Fruit fly (Drosophila melanogaster) whole organism, embryonic: ENCODE measurements around the gene shd.

ENCODE experiments used
- Ada2b ChIP-seq: fragments of 200-800 bp; sonication (Bioruptor generic); IDR thresholded peaks from 2 replicates; pipeline ENCODE4 v1.3.6; 2022; ENCODE audit warnings: missing biosample characterization, missing genetic modification characterization
- CG10366 ChIP-seq: fragments of 200-800 bp; sonication (Bioruptor generic); IDR thresholded peaks from 2 replicates; pipeline ENCODE4 v1.3.6; 2022; ENCODE audit warnings: missing biosample characterization, missing genetic modification characterization
- CG11085 ChIP-seq: fragments of 200-800 bp; sonication (Bioruptor generic); IDR thresholded peaks from 2 replicates; pipeline ENCODE4 v1.3.6; 2022; ENCODE audit warnings: missing biosample characterization, missing genetic modification characterization
- CG11504 ChIP-seq: fragments of 200-800 bp; sonication (Bioruptor generic); optimal IDR thresholded peaks from 3 replicates; lab custom pipeline; 2019; ENCODE audit warnings: missing biosample characterization, mild to moderate bottlenecking, missing genetic modification characterization, moderate library complexity
- CG12769 ChIP-seq: fragments of 200-800 bp; sonication (Bioruptor generic); optimal IDR thresholded peaks from 2 replicates; lab custom pipeline; 2019; ENCODE audit warnings: missing biosample characterization, mild to moderate bottlenecking, missing genetic modification characterization, moderate library complexity
- CG13123 ChIP-seq: fragments of 200-800 bp; sonication (Bioruptor generic); optimal IDR thresholded peaks from 2 replicates; lab custom pipeline; 2016; ENCODE audit warnings: missing biosample characterization, missing genetic modification characterization
- CG13775 ChIP-seq: fragments of 200-800 bp; sonication (Bioruptor generic); optimal IDR thresholded peaks from 3 replicates; lab custom pipeline; 2017; ENCODE audit warnings: missing biosample characterization, mild to moderate bottlenecking, missing genetic modification characterization
- CG14014 ChIP-seq: fragments of 200-800 bp; sonication (Bioruptor generic); IDR thresholded peaks from 2 replicates; pipeline ENCODE4 v1.3.6; 2022; ENCODE audit warnings: missing biosample characterization, missing genetic modification characterization
- CG15011 ChIP-seq: fragments of 200-800 bp; sonication (Bioruptor generic); optimal IDR thresholded peaks from 3 replicates; lab custom pipeline; 2018; ENCODE audit warnings: missing biosample characterization, mild to moderate bottlenecking, missing genetic modification characterization
- CG16779 ChIP-seq: fragments of 200-800 bp; sonication (Bioruptor generic); IDR thresholded peaks from 2 replicates; pipeline ENCODE4 v1.3.6; 2022; ENCODE audit warnings: missing biosample characterization, missing genetic modification characterization
- CG17359 ChIP-seq: fragments of 200-800 bp; sonication (Bioruptor generic); optimal IDR thresholded peaks from 3 replicates; lab custom pipeline; 2018; ENCODE audit warnings: missing biosample characterization, mild to moderate bottlenecking, missing genetic modification characterization, moderate library complexity
- CG3065 ChIP-seq: fragments of 200-800 bp; sonication (Bioruptor generic); optimal IDR thresholded peaks from 2 replicates; lab custom pipeline; 2016; ENCODE audit warnings: missing biosample characterization, missing genetic modification characterization
- CG3281 ChIP-seq: fragments of 200-800 bp; sonication (Bioruptor generic); optimal IDR thresholded peaks from 3 replicates; lab custom pipeline; 2017; ENCODE audit warnings: missing biosample characterization, mild to moderate bottlenecking, missing genetic modification characterization
- CG33213 ChIP-seq: fragments of 200-800 bp; sonication (Bioruptor generic); optimal IDR thresholded peaks from 3 replicates; lab custom pipeline; 2016; ENCODE audit warnings: missing biosample characterization, missing genetic modification characterization
- CG33557 ChIP-seq: fragments of 200-800 bp; sonication (Bioruptor generic); optimal IDR thresholded peaks from 2 replicates; lab custom pipeline; 2019; ENCODE audit warnings: missing biosample characterization, mild to moderate bottlenecking, missing genetic modification characterization, moderate library complexity
- CG3847 ChIP-seq: fragments of 200-800 bp; sonication (Bioruptor generic); IDR thresholded peaks from 2 replicates; pipeline ENCODE4 v1.3.6; 2022; ENCODE audit warnings: missing biosample characterization, missing genetic modification characterization
- CG4282 ChIP-seq: fragments of 200-800 bp; sonication (Bioruptor generic); optimal IDR thresholded peaks from 2 replicates; lab custom pipeline; 2016; ENCODE audit warnings: missing biosample characterization, missing genetic modification characterization
- CG4328 ChIP-seq: fragments of 200-800 bp; sonication (Bioruptor generic); optimal IDR thresholded peaks from 3 replicates; lab custom pipeline; 2017; ENCODE audit warnings: missing biosample characterization, missing genetic modification reagents, missing genetic modification characterization
- CG4707 ChIP-seq: fragments of 200-800 bp; sonication (Bioruptor generic); optimal IDR thresholded peaks from 2 replicates; lab custom pipeline; 2018; ENCODE audit warnings: missing biosample characterization, mild to moderate bottlenecking, missing genetic modification characterization, moderate library complexity
- CG6683 ChIP-seq: fragments of 200-800 bp; sonication (Bioruptor generic); optimal IDR thresholded peaks from 2 replicates; lab custom pipeline; 2017; ENCODE audit warnings: missing biosample characterization, mild to moderate bottlenecking, missing genetic modification characterization, missing genetic modification reagents
- CG9817 ChIP-seq: fragments of 200-800 bp; sonication (Bioruptor generic); optimal IDR thresholded peaks from 2 replicates; lab custom pipeline; 2018; ENCODE audit warnings: missing biosample characterization, mild to moderate bottlenecking, missing genetic modification characterization, moderate library complexity
- D19B ChIP-seq: fragments of 200-800 bp; sonication (Bioruptor generic); optimal IDR thresholded peaks from 2 replicates; lab custom pipeline; 2017; ENCODE audit warnings: missing biosample characterization, mild to moderate bottlenecking, missing genetic modification characterization
- Dbx ChIP-seq: fragments of 200-800 bp; sonication (Bioruptor generic); IDR thresholded peaks from 3 replicates; pipeline ENCODE4 v1.3.6; 2022; ENCODE audit warnings: missing biosample characterization, missing genetic modification characterization
- Doc2 ChIP-seq: fragments of 200-800 bp; sonication (Bioruptor generic); IDR thresholded peaks from 2 replicates; pipeline ENCODE4 v1.3.6; 2022; ENCODE audit warnings: missing biosample characterization, missing genetic modification characterization
- HLH4C ChIP-seq: fragments of 200-800 bp; sonication (Bioruptor generic); IDR thresholded peaks from 3 replicates; pipeline ENCODE4 v1.3.6; 2022; ENCODE audit warnings: missing biosample characterization, missing genetic modification characterization; ENCODE audit not compliant: partially characterized antibody
- HLHmδ ChIP-seq: fragments of 200-800 bp; sonication (Bioruptor generic); optimal IDR thresholded peaks from 2 replicates; lab custom pipeline; 2018; ENCODE audit warnings: missing biosample characterization, mild to moderate bottlenecking, missing genetic modification characterization, moderate library complexity
- Oaz ChIP-seq: fragments of 200-800 bp; sonication (Bioruptor generic); IDR thresholded peaks from 2 replicates; pipeline ENCODE4 v1.3.6; 2022; ENCODE audit warnings: missing biosample characterization, missing genetic modification characterization
- Ravus ChIP-seq: fragments of 200-800 bp; sonication (Bioruptor generic); IDR thresholded peaks from 2 replicates; pipeline ENCODE4 v1.3.6; 2022; ENCODE audit warnings: missing biosample characterization, missing genetic modification characterization
- Trl ChIP-seq, 3 experiments: fragments of >200 bp in 2 of 3; fragments of 200-800 bp in 1 of 3; sonication (Bioruptor generic) in 1 of 3; optimal IDR thresholded peaks; 2 replicates in 1 of 3; 3 replicates in 2 of 3; lab custom pipeline; 2016 to 2017; ENCODE audit warnings: missing biosample characterization in 1 of 3, missing genetic modification characterization in 1 of 3
- ac ChIP-seq: fragments of 200-800 bp; sonication (Bioruptor generic); optimal IDR thresholded peaks from 3 replicates; lab custom pipeline; 2017; ENCODE audit warnings: missing biosample characterization, mild to moderate bottlenecking, missing genetic modification characterization
- amos ChIP-seq: fragments of 200-800 bp; sonication (Bioruptor generic); IDR thresholded peaks from 2 replicates; pipeline ENCODE4 v1.3.6; 2022; ENCODE audit warnings: missing biosample characterization, missing genetic modification characterization; ENCODE audit not compliant: partially characterized antibody
- aop ChIP-seq: fragments of 200-800 bp; sonication (Bioruptor generic); IDR thresholded peaks from 2 replicates; pipeline ENCODE4 v1.3.6; 2022; ENCODE audit warnings: missing biosample characterization, missing genetic modification characterization
- ewg ChIP-seq: fragments of 200-800 bp; sonication (Bioruptor generic); optimal IDR thresholded peaks from 3 replicates; lab custom pipeline; 2017; ENCODE audit warnings: mild to moderate bottlenecking, missing biosample characterization, missing genetic modification reagents, missing genetic modification characterization
- fd3F ChIP-seq: fragments of 200-800 bp; sonication (Bioruptor generic); optimal IDR thresholded peaks from 2 replicates; lab custom pipeline; 2018; ENCODE audit warnings: missing biosample characterization, mild to moderate bottlenecking, missing genetic modification characterization, moderate library complexity
- ftz-f1 ChIP-seq: fragments of 200-800 bp; sonication (Bioruptor generic); optimal IDR thresholded peaks from 2 replicates; lab custom pipeline; 2016; ENCODE audit warnings: missing biosample characterization, missing genetic modification characterization
- gfzf ChIP-seq: fragments of 200-800 bp; sonication (Bioruptor generic); optimal IDR thresholded peaks from 2 replicates; lab custom pipeline; 2016; ENCODE audit warnings: missing biosample characterization, mild to moderate bottlenecking, missing genetic modification characterization, moderate library complexity
- gt ChIP-seq: fragments of 200-800 bp; sonication (Bioruptor generic); IDR thresholded peaks from 2 replicates; pipeline ENCODE4 v1.3.6; 2022; ENCODE audit warnings: missing biosample characterization, missing genetic modification characterization
- hth ChIP-seq: fragments of >200 bp; optimal IDR thresholded peaks from 2 replicates; lab custom pipeline; 2017; ENCODE audit warnings: inconsistent platforms
- insv ChIP-seq, 2 experiments: fragments of 200-800 bp; sonication (Bioruptor generic); optimal IDR thresholded peaks; 3 replicates each; lab custom pipeline; 2016 to 2018; ENCODE audit warnings: missing biosample characterization in 2 of 2, missing genetic modification characterization in 2 of 2
- ken ChIP-seq: fragments of 200-800 bp; sonication (Bioruptor generic); IDR thresholded peaks from 3 replicates; pipeline ENCODE4 v1.3.6; 2022; ENCODE audit warnings: missing biosample characterization, missing genetic modification characterization
- kni ChIP-seq: fragments of 200-800 bp; sonication (Bioruptor generic); optimal IDR thresholded peaks from 3 replicates; lab custom pipeline; 2017; ENCODE audit warnings: mild to moderate bottlenecking, missing biosample characterization, missing genetic modification reagents, missing genetic modification characterization
- lilli ChIP-seq: fragments of 200-800 bp; sonication (Bioruptor generic); optimal IDR thresholded peaks from 3 replicates; lab custom pipeline; 2016; ENCODE audit warnings: missing biosample characterization, missing genetic modification characterization
- lmd ChIP-seq: fragments of 200-800 bp; sonication (Bioruptor generic); IDR thresholded peaks from 2 replicates; pipeline ENCODE4 v1.3.6; 2022; ENCODE audit warnings: missing biosample characterization, missing genetic modification characterization
- onecut ChIP-seq: fragments of 200-800 bp; sonication (Bioruptor generic); IDR thresholded peaks from 2 replicates; pipeline ENCODE4 v1.3.6; 2022; ENCODE audit warnings: missing biosample characterization, missing genetic modification characterization
- salm ChIP-seq: fragments of 200-800 bp; sonication (Bioruptor generic); optimal IDR thresholded peaks from 2 replicates; lab custom pipeline; 2018; ENCODE audit warnings: missing biosample characterization, mild to moderate bottlenecking, missing genetic modification characterization
- sens ChIP-seq: fragments of 200-800 bp; sonication (Bioruptor generic); peaks from one replicate; lab custom pipeline; 2016; ENCODE audit warnings: missing biosample characterization, missing genetic modification characterization
- sim ChIP-seq: fragments of 200-800 bp; sonication (Bioruptor generic); IDR thresholded peaks from 2 replicates; pipeline ENCODE4 v1.3.6; 2022; ENCODE audit warnings: missing biosample characterization, missing genetic modification characterization
- tgo ChIP-seq: fragments of 200-800 bp; sonication (Bioruptor generic); IDR thresholded peaks from 3 replicates; pipeline ENCODE4 v1.3.6; 2022; ENCODE audit warnings: missing biosample characterization, missing genetic modification characterization
- tin ChIP-seq: fragments of 200-800 bp; sonication (Bioruptor generic); optimal IDR thresholded peaks from 3 replicates; lab custom pipeline; 2016; ENCODE audit warnings: missing biosample characterization, missing genetic modification characterization

shd gene

DNA sequence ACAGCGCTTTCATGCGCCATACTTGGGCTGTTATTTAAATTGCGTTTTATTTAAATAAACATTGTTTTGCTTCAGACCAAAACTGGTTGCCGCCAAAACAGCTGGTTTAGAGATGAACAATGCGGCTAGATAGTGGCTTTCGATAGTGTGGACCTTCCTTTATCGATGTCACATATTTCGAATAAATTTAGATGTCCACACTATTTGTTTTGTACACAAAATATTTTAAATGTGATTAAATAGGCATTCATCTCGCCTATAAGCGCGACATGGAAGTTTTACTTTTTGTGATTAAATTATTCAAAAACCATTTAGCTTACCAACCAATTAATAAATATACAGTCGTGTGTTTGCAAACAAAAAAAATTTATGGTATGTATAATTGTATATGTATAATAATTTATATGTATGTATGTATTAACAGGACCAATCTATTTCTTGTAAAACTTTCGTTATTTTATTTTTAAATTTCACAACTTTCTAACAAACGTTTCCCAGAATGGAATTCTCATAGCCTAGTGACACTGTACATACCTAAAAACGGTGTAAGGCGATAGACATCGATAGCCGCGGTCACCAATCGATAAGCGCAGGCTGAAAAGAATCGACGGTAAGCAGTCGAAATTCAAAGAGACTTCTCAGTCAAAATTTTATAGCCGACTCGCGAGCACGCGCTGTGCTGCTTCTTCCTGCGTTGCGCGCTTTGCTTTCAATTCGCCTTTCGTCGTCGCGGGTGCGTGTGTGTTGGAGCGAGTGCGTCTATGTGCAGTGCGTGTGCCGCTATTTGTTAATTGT lies 17.9 kb downstream of the shd start, which contains the start of the genes RecQ5 and dlp (continued):
- no peak for TF ChIP-seq hth
- TF ChIP-seq CG15011 = peak; percentile 51
- peak; percentile 91 for TF ChIP-seq CG4282 (GFP tag; lab: Kevin White, UChicago)
- peak; percentile 80 for TF ChIP-seq CG11504 (tag; lab: Kevin White, UChicago)
- TF ChIP-seq Doc2 = no peak
- peak; percentile 17 for TF ChIP-seq CG33213 (GFP tag; lab: Kevin White, UChicago)
- TF ChIP-seq CG6683 (GFP tag; lab: Kevin White, UChicago) = peak; percentile 20
- peak; percentile 77 for TF ChIP-seq lilli (GFP tag; lab: Kevin White, UChicago)
- peak; percentile 92 for TF ChIP-seq sens
- peak; percentile 79 for TF ChIP-seq CG17359 (tag; lab: Kevin White, UChicago)
- peak; percentile 62; the same call in 1 of the 2 replicates for TF ChIP-seq CG11085
- peak; percentile 66 for TF ChIP-seq CG33557
- peak; percentile 70; the same call in 1 of the 2 replicates for TF ChIP-seq Oaz (GFP tag; lab: Robert Waterston, UW)
- TF ChIP-seq gfzf (GFP tag; lab: Kevin White, UChicago) = no peak
- TF ChIP-seq fd3F (GFP tag; lab: Kevin White, UChicago) = peak; percentile 67
- TF ChIP-seq ewg = peak; percentile 60
- no peak for TF ChIP-seq sim (GFP tag; lab: Robert Waterston, UW)
- TF ChIP-seq CG10366 = peak; percentile 76
- peak; percentile 42 for TF ChIP-seq salm (tag; lab: Kevin White, UChicago)
- TF ChIP-seq tin (GFP tag; lab: Kevin White, UChicago) = peak; percentile 81
- peak; percentile 35 for TF ChIP-seq kni (GFP tag; lab: Kevin White, UChicago)
- TF ChIP-seq aop (GFP tag; lab: Robert Waterston, UW) = peak; percentile 75
- TF ChIP-seq onecut (GFP tag; lab: Robert Waterston, UW) = peak; percentile 46
- TF ChIP-seq Ada2b (GFP tag; lab: Robert Waterston, UW) = peak; percentile 74
- TF ChIP-seq CG9817 (tag; lab: Kevin White, UChicago) = peak; percentile 76
- TF ChIP-seq HLH4C (GFP tag; lab: Robert Waterston, UW) = peak; percentile 93
- TF ChIP-seq CG3847 (GFP tag; lab: Robert Waterston, UW) = peak; percentile 81
- TF ChIP-seq CG13123 (GFP tag; lab: Kevin White, UChicago) = peak; percentile 57
- TF ChIP-seq CG16779 (GFP tag; lab: Robert Waterston, UW) = peak; percentile 59
- TF ChIP-seq D19B (GFP tag; lab: Kevin White, UChicago) = peak; percentile 46
- peak; percentile 89 for TF ChIP-seq CG13775
- no peak for TF ChIP-seq ac (GFP tag; lab: Kevin White, UChicago)
- TF ChIP-seq CG4707 (GFP tag; lab: Kevin White, UChicago) = peak; percentile 23
- peak; percentile 37 for TF ChIP-seq CG4328 (GFP tag; lab: Kevin White, UChicago)
- TF ChIP-seq Ravus (GFP tag; lab: Robert Waterston, UW) = peak; percentile 39; the same call in 1 of the 2 replicates
- TF ChIP-seq CG3065 (GFP tag; lab: Kevin White, UChicago) = peak; percentile 72
- peak; percentile 37 for TF ChIP-seq CG12769
- peak; percentile 96 for TF ChIP-seq amos (GFP tag; lab: Robert Waterston, UW)
- TF ChIP-seq Dbx (GFP tag; lab: Robert Waterston, UW) = peak; percentile 90
- peak; percentile 11 for TF ChIP-seq ftz-f1 (GFP tag; lab: Kevin White, UChicago)
- no peak for TF ChIP-seq Trl (optimal IDR thresholded peaks at IDR 0.05; lab: Kevin White, UChicago)
- peak; percentile 66 for TF ChIP-seq Trl (GFP tag; optimal IDR thresholded peaks at IDR 0.05; lab: Kevin White, UChicago)
- no peak for TF ChIP-seq gt (GFP tag; lab: Robert Waterston, UW)
- peak; percentile 74 for TF ChIP-seq HLHmδ (GFP tag; lab: Kevin White, UChicago)
- peak in 1 of 2 experiments; percentile 60 for TF ChIP-seq insv (GFP tag; optimal IDR thresholded peaks at IDR 0.05; lab: Kevin White, UChicago)
- TF ChIP-seq ken (GFP tag; lab: Robert Waterston, UW) = peak; percentile 81
- TF ChIP-seq tgo (GFP tag; lab: Robert Waterston, UW) = peak; percentile 65
- TF ChIP-seq CG14014 (GFP tag; lab: Robert Waterston, UW) = peak; percentile 75
- peak; percentile 49 for TF ChIP-seq lmd (GFP tag; lab: Robert Waterston, UW)
- TF ChIP-seq CG3281 (GFP tag; lab: Kevin White, UChicago) = peak; percentile 63
